Fruit fly (Drosophila melanogaster): ENCODE data around the gene CG46387.

DNA sequence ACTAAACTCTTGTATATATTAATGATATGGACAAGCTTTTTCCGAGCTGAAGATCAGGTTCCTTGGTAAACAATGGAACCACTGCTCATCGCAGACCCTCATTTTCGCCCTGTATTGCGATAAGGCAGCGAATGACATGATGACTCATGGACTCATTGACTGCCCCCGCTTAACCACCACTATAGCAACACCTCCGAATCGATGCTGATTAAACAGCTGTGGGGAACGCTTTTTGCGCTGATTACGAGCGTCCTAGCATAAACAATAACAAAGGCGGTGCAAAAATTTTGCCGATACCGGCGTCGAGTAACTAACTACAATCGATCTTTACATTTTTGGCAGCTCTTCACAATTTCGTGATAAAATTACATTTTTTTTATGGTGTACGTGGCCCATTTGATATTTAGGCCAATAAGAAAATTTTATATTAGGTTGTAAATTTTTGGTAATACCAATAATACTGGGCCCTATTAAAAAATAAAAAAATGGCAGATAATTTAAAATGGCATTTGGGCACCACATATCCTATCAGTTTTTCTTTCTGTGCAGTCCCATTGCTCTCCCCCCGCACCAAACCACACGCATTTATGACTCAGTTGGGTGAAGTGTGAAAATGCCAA, 1.2 kb upstream of the CG46387 start:
- peak; percentile 0 for TF ChIP-seq spab (GFP tag; optimal IDR thresholded peaks at IDR 0.05)
- no peak for TF ChIP-seq CG7368 (GFP tag; optimal IDR thresholded peaks at IDR 0.05)
- TF ChIP-seq CG16779 (tag; optimal IDR thresholded peaks at IDR 0.05): no peak
- peak; percentile 27 for TF ChIP-seq lz (GFP tag; optimal IDR thresholded peaks at IDR 0.05)
- no peak for TF ChIP-seq Gug (GFP tag; IDR thresholded peaks at IDR 0.05)
- TF ChIP-seq svp (GFP tag): peak; percentile 93
- TF ChIP-seq Blimp-1 (GFP tag; optimal IDR thresholded peaks at IDR 0.05): no peak
- TF ChIP-seq Lpt (GFP tag; optimal IDR thresholded peaks at IDR 0.05): no peak
- peak; percentile 40 for TF ChIP-seq Hr4 (GFP tag; optimal IDR thresholded peaks at IDR 0.05)

Measured in whole organism, prepupa.